Fruit fly (Drosophila melanogaster) whole organism, embryonic: ENCODE data around the gene CG31776.

ENCODE experiments used
- Abd-B ChIP-seq: fragments of 200-800 bp; sonication (Bioruptor generic); optimal IDR thresholded peaks from 2 replicates; lab custom pipeline; 2018; ENCODE audit warnings: missing biosample characterization, mild to moderate bottlenecking, missing genetic modification characterization, moderate library complexity
- BEAF-32 ChIP-seq: fragments of 200-800 bp; sonication (Bioruptor generic); optimal IDR thresholded peaks from 3 replicates; lab custom pipeline; 2017; ENCODE audit warnings: missing biosample characterization, missing genetic modification characterization, mild to moderate bottlenecking, moderate library complexity, missing genetic modification reagents
- CG10979 ChIP-seq: fragments of 200-800 bp; sonication (Bioruptor generic); optimal IDR thresholded peaks from 2 replicates; lab custom pipeline; 2018; ENCODE audit warnings: missing biosample characterization, mild to moderate bottlenecking, missing genetic modification characterization, moderate library complexity
- CG11093 ChIP-seq: fragments of 200-800 bp; sonication (Bioruptor generic); IDR thresholded peaks from 3 replicates; pipeline ENCODE4 v1.3.6; 2022; ENCODE audit warnings: missing biosample characterization, missing genetic modification characterization
- CG11723 ChIP-seq: fragments of 200-800 bp; sonication (Bioruptor generic); optimal IDR thresholded peaks from 2 replicates; lab custom pipeline; 2017; ENCODE audit warnings: missing biosample characterization, mild to moderate bottlenecking, missing genetic modification characterization
- CG12659 ChIP-seq: fragments of 200-800 bp; sonication (Bioruptor generic); optimal IDR thresholded peaks from 3 replicates; lab custom pipeline; 2017; ENCODE audit warnings: mild to moderate bottlenecking, missing biosample characterization, missing genetic modification reagents, missing genetic modification characterization
- CG12942 ChIP-seq: fragments of 200-800 bp; sonication (Bioruptor generic); optimal IDR thresholded peaks from 3 replicates; lab custom pipeline; 2016; ENCODE audit warnings: missing biosample characterization, missing genetic modification characterization
- CG13123 ChIP-seq: fragments of 200-800 bp; sonication (Bioruptor generic); optimal IDR thresholded peaks from 2 replicates; lab custom pipeline; 2016; ENCODE audit warnings: missing biosample characterization, missing genetic modification characterization
- CG15011 ChIP-seq: fragments of 200-800 bp; sonication (Bioruptor generic); optimal IDR thresholded peaks from 3 replicates; lab custom pipeline; 2018; ENCODE audit warnings: missing biosample characterization, mild to moderate bottlenecking, missing genetic modification characterization
- CG16815 ChIP-seq: fragments of 200-800 bp; sonication (Bioruptor generic); optimal IDR thresholded peaks from 3 replicates; lab custom pipeline; 2017; ENCODE audit warnings: missing biosample characterization, mild to moderate bottlenecking, missing genetic modification characterization
- CG17568 ChIP-seq: fragments of 200-800 bp; sonication (Bioruptor generic); optimal IDR thresholded peaks from 2 replicates; lab custom pipeline; 2018; ENCODE audit warnings: missing biosample characterization, mild to moderate bottlenecking, missing genetic modification characterization, moderate library complexity
- CG18599 ChIP-seq: fragments of 200-800 bp; sonication (Bioruptor generic); optimal IDR thresholded peaks from 3 replicates; lab custom pipeline; 2017; ENCODE audit warnings: missing biosample characterization, missing genetic modification characterization, mild to moderate bottlenecking, moderate library complexity, missing genetic modification reagents
- CG2120 ChIP-seq: fragments of 200-800 bp; sonication (Bioruptor generic); optimal IDR thresholded peaks from 3 replicates; lab custom pipeline; 2016; ENCODE audit warnings: missing biosample characterization, missing genetic modification characterization
- CG2875 ChIP-seq: fragments of 200-800 bp; sonication (Bioruptor generic); optimal IDR thresholded peaks from 2 replicates; lab custom pipeline; 2017; ENCODE audit warnings: missing biosample characterization, mild to moderate bottlenecking, missing genetic modification characterization, missing genetic modification reagents
- CG32532 ChIP-seq: fragments of 200-800 bp; sonication (Bioruptor generic); IDR thresholded peaks from 2 replicates; pipeline ENCODE4 v1.3.6; 2022; ENCODE audit warnings: missing biosample characterization, missing genetic modification characterization
- CG3281 ChIP-seq: fragments of 200-800 bp; sonication (Bioruptor generic); optimal IDR thresholded peaks from 3 replicates; lab custom pipeline; 2017; ENCODE audit warnings: missing biosample characterization, mild to moderate bottlenecking, missing genetic modification characterization
- CG33557 ChIP-seq: fragments of 200-800 bp; sonication (Bioruptor generic); optimal IDR thresholded peaks from 2 replicates; lab custom pipeline; 2019; ENCODE audit warnings: missing biosample characterization, mild to moderate bottlenecking, missing genetic modification characterization, moderate library complexity
- CG4360 ChIP-seq: fragments of 200-800 bp; sonication (Bioruptor generic); IDR thresholded peaks from 2 replicates; pipeline ENCODE4 v1.3.6; 2022; ENCODE audit warnings: missing biosample characterization, missing genetic modification characterization
- CG6813 ChIP-seq: fragments of 200-800 bp; sonication (Bioruptor generic); optimal IDR thresholded peaks from 2 replicates; lab custom pipeline; 2017; ENCODE audit warnings: missing biosample characterization, missing genetic modification characterization, mild to moderate bottlenecking, moderate library complexity, missing genetic modification reagents
- CG6854 ChIP-seq: fragments of 200-800 bp; sonication (Bioruptor generic); optimal IDR thresholded peaks from 3 replicates; lab custom pipeline; 2017; ENCODE audit warnings: missing biosample characterization, mild to moderate bottlenecking, missing genetic modification characterization
- CG8944 ChIP-seq: fragments of 200-800 bp; sonication (Bioruptor generic); optimal IDR thresholded peaks from 3 replicates; lab custom pipeline; 2016; ENCODE audit warnings: missing biosample characterization, missing genetic modification characterization
- CG9609 ChIP-seq: fragments of 200-800 bp; sonication (Bioruptor generic); optimal IDR thresholded peaks from 3 replicates; lab custom pipeline; 2016; ENCODE audit warnings: missing biosample characterization, missing genetic modification characterization
- CkIIα-i1 ChIP-seq: fragments of 200-800 bp; sonication (Bioruptor generic); IDR thresholded peaks from 2 replicates; pipeline ENCODE4 v1.3.6; 2022; ENCODE audit warnings: missing biosample characterization, missing genetic modification characterization
- D19A ChIP-seq: fragments of 200-800 bp; optimal IDR thresholded peaks from 3 replicates; lab custom pipeline; 2019; ENCODE audit warnings: missing biosample characterization, mild to moderate bottlenecking, missing genetic modification characterization, moderate library complexity
- Dip2 ChIP-seq: fragments of 200-800 bp; sonication (Bioruptor generic); IDR thresholded peaks from 2 replicates; pipeline ENCODE4 v1.3.6; 2022; ENCODE audit warnings: missing biosample characterization, missing genetic modification characterization
- Hmr ChIP-seq: fragments of 200-800 bp; sonication (Bioruptor generic); optimal IDR thresholded peaks from 3 replicates; lab custom pipeline; 2017; ENCODE audit warnings: mild to moderate bottlenecking, missing biosample characterization, missing genetic modification reagents, missing genetic modification characterization
- Optix ChIP-seq: fragments of 200-800 bp; sonication (Bioruptor generic); IDR thresholded peaks from 3 replicates; pipeline ENCODE4 v1.3.6; 2022; ENCODE audit warnings: missing biosample characterization, missing genetic modification characterization
- Pdp1 ChIP-seq, 2 experiments: fragments of 200-800 bp; sonication (Bioruptor generic); optimal IDR thresholded peaks; 3 replicates each; lab custom pipeline; 2016; ENCODE audit warnings: missing biosample characterization in 2 of 2, missing genetic modification characterization in 2 of 2, mild to moderate bottlenecking in 1 of 2, moderate library complexity in 1 of 2
- Ravus ChIP-seq: fragments of 200-800 bp; sonication (Bioruptor generic); IDR thresholded peaks from 2 replicates; pipeline ENCODE4 v1.3.6; 2022; ENCODE audit warnings: missing biosample characterization, missing genetic modification characterization
- Rx ChIP-seq: fragments of 200-800 bp; sonication (Bioruptor generic); IDR thresholded peaks from 2 replicates; pipeline ENCODE4 v1.3.6; 2022; ENCODE audit warnings: missing biosample characterization, missing genetic modification characterization
- Taf1 ChIP-seq: fragments of 200-800 bp; sonication (Bioruptor generic); IDR thresholded peaks from 2 replicates; pipeline ENCODE4 v1.3.6; 2022; ENCODE audit warnings: missing biosample characterization, missing genetic modification characterization
- bowl ChIP-seq: fragments of 200-800 bp; sonication (Bioruptor generic); IDR thresholded peaks from 2 replicates; pipeline ENCODE4 v1.3.6; 2022; ENCODE audit warnings: missing biosample characterization, missing genetic modification characterization
- btn ChIP-seq: fragments of 200-800 bp; sonication (Bioruptor generic); optimal IDR thresholded peaks from 2 replicates; lab custom pipeline; 2016; ENCODE audit warnings: missing biosample characterization, missing genetic modification characterization
- croc ChIP-seq: fragments of 200-800 bp; sonication (Bioruptor generic); conservative IDR thresholded peaks from 3 replicates; pipeline ENCODE4 v1.3.6; 2022; ENCODE audit warnings: missing biosample characterization, missing genetic modification characterization
- dmrt99B ChIP-seq: fragments of 200-800 bp; sonication (Bioruptor generic); optimal IDR thresholded peaks from 2 replicates; lab custom pipeline; 2018; ENCODE audit warnings: missing biosample characterization, mild to moderate bottlenecking, missing genetic modification characterization, moderate library complexity
- fd102C ChIP-seq: fragments of 200-800 bp; sonication (Bioruptor generic); optimal IDR thresholded peaks from 2 replicates; lab custom pipeline; 2018; ENCODE audit warnings: missing biosample characterization, mild to moderate bottlenecking, missing genetic modification characterization, moderate library complexity
- fru ChIP-seq: fragments of >200 bp; optimal IDR thresholded peaks from 2 replicates; lab custom pipeline; 2017
- gem ChIP-seq: fragments of 200-800 bp; sonication (Bioruptor generic); optimal IDR thresholded peaks from 2 replicates; lab custom pipeline; 2019; ENCODE audit warnings: missing biosample characterization, mild to moderate bottlenecking, missing genetic modification characterization, moderate library complexity
- hkb ChIP-seq, 2 experiments: fragments of 200-800 bp in 1 of 2; fragments of >200 bp in 1 of 2; sonication (Bioruptor generic) in 1 of 2; IDR thresholded peaks in 1 of 2; optimal IDR thresholded peaks in 1 of 2; 2 replicates each; pipeline versions ENCODE4 v1.3.6 to Lab custom; 2017 to 2022; ENCODE audit warnings: missing biosample characterization in 1 of 2, missing genetic modification characterization in 1 of 2
- pita ChIP-seq: fragments of 200-800 bp; sonication (Bioruptor generic); optimal IDR thresholded peaks from 2 replicates; lab custom pipeline; 2017; ENCODE audit warnings: missing biosample characterization, mild to moderate bottlenecking, missing genetic modification characterization
- pnt ChIP-seq: fragments of 200-800 bp; sonication (Bioruptor generic); optimal IDR thresholded peaks from 3 replicates; lab custom pipeline; 2016; ENCODE audit warnings: missing biosample characterization, missing genetic modification characterization
- run ChIP-seq: fragments of 200-800 bp; sonication (Bioruptor generic); optimal IDR thresholded peaks from 3 replicates; lab custom pipeline; 2018; ENCODE audit warnings: missing biosample characterization, mild to moderate bottlenecking, missing genetic modification characterization
- seq ChIP-seq: fragments of 200-800 bp; sonication (Bioruptor generic); IDR thresholded peaks from 2 replicates; pipeline ENCODE4 v1.3.6; 2022; ENCODE audit warnings: missing biosample characterization, missing genetic modification characterization
- slbo ChIP-seq: fragments of 200-800 bp; sonication (Bioruptor generic); IDR thresholded peaks from 2 replicates; pipeline ENCODE4 v1.3.6; 2022; ENCODE audit warnings: missing biosample characterization, missing genetic modification characterization
- sqz ChIP-seq: fragments of 200-800 bp; sonication (Bioruptor generic); optimal IDR thresholded peaks from 3 replicates; lab custom pipeline; 2018; ENCODE audit warnings: missing biosample characterization, mild to moderate bottlenecking, missing genetic modification characterization
- tap ChIP-seq: fragments of 200-800 bp; optimal IDR thresholded peaks from 3 replicates; lab custom pipeline; 2019; ENCODE audit warnings: missing biosample characterization, mild to moderate bottlenecking, missing genetic modification characterization, moderate library complexity
- toy ChIP-seq: fragments of 200-800 bp; sonication (Bioruptor generic); IDR thresholded peaks from 2 replicates; pipeline ENCODE4 v1.3.6; 2022; ENCODE audit warnings: missing biosample characterization, missing genetic modification characterization
- tup ChIP-seq: fragments of 200-800 bp; sonication (Bioruptor generic); optimal IDR thresholded peaks from 2 replicates; lab custom pipeline; 2016; ENCODE audit warnings: missing biosample characterization, mild to moderate bottlenecking, missing genetic modification characterization, moderate library complexity
- unpg ChIP-seq: fragments of 200-800 bp; sonication (Bioruptor generic); optimal IDR thresholded peaks from 3 replicates; lab custom pipeline; 2018; ENCODE audit warnings: missing biosample characterization, mild to moderate bottlenecking, missing genetic modification characterization, moderate library complexity

CG31776 gene

dm6 chr2L:3477057-3477755 is 7.2 kb downstream of the CG31776 start (continued):
- no peak for TF ChIP-seq unpg (GFP tag; lab: Kevin White, UChicago)
- TF ChIP-seq run (tag; lab: Kevin White, UChicago), result no peak
- no peak for TF ChIP-seq bowl (GFP tag; lab: Robert Waterston, UW)
- TF ChIP-seq CkIIα-i1 (GFP tag; lab: Robert Waterston, UW), result no peak
- TF ChIP-seq CG16815 (GFP tag; lab: Kevin White, UChicago), result peak; percentile 44
- no peak for TF ChIP-seq Ravus (GFP tag; lab: Robert Waterston, UW)
- peak; percentile 83 for TF ChIP-seq CG2120
- TF ChIP-seq Dip2 (GFP tag; lab: Robert Waterston, UW), result no peak
- TF ChIP-seq hkb (optimal IDR thresholded peaks at IDR 0.05; lab: Kevin White, UChicago), result no peak
- no peak for TF ChIP-seq hkb (GFP tag; IDR thresholded peaks at IDR 0.05; lab: Robert Waterston, UW)
- peak; percentile 15 for TF ChIP-seq CG18599 (GFP tag; lab: Kevin White, UChicago)
- no peak for TF ChIP-seq fru (lab: Kevin White, UChicago)
- TF ChIP-seq Pdp1 (GFP tag; optimal IDR thresholded peaks at IDR 0.05; lab: Kevin White, UChicago), result peak; percentile 43 to 47
- TF ChIP-seq toy (GFP tag; lab: Robert Waterston, UW), result no peak
- TF ChIP-seq pnt (GFP tag; lab: Kevin White, UChicago), result peak; percentile 5
- TF ChIP-seq CG10979 (tag; lab: Kevin White, UChicago), result peak; percentile 2
- peak; percentile 41 for TF ChIP-seq CG3281
- TF ChIP-seq CG9609, result peak; percentile 44
- TF ChIP-seq Taf1 (GFP tag; lab: Robert Waterston, UW), result no peak; the same call in 1 of the 2 replicates
- no peak for TF ChIP-seq Rx (GFP tag; lab: Robert Waterston, UW)
- TF ChIP-seq BEAF-32 (GFP tag; lab: Kevin White, UChicago), result peak; percentile 8
- TF ChIP-seq CG11093 (GFP tag; lab: Robert Waterston, UW), result no peak
- no peak for TF ChIP-seq CG4360 (GFP tag; lab: Robert Waterston, UW)
- no peak for TF ChIP-seq CG2875 (GFP tag; lab: Kevin White, UChicago)
- TF ChIP-seq Hmr, result peak; percentile 28
- no peak for TF ChIP-seq btn
- no peak for TF ChIP-seq pita
- TF ChIP-seq dmrt99B (tag; lab: Kevin White, UChicago), result peak; percentile 53
- TF ChIP-seq sqz (GFP tag; lab: Kevin White, UChicago), result no peak
- TF ChIP-seq CG15011 (GFP tag; lab: Kevin White, UChicago), result peak; percentile 11
- TF ChIP-seq D19A (tag; lab: Kevin White, UChicago), result peak; percentile 6
- peak; percentile 40 for TF ChIP-seq CG11723 (GFP tag; lab: Kevin White, UChicago)
- TF ChIP-seq croc, result no peak
- TF ChIP-seq Optix (GFP tag; lab: Robert Waterston, UW), result no peak
- no peak for TF ChIP-seq fd102C (GFP tag; lab: Kevin White, UChicago)
- TF ChIP-seq slbo (GFP tag; lab: Robert Waterston, UW), result peak; percentile 50; the same call in 1 of the 2 replicates
- TF ChIP-seq tap, result no peak
- no peak for TF ChIP-seq CG6813 (GFP tag; lab: Kevin White, UChicago)
- peak; percentile 47 for TF ChIP-seq CG12942
- TF ChIP-seq CG8944 (GFP tag; lab: Kevin White, UChicago), result peak; percentile 19
- no peak for TF ChIP-seq seq (GFP tag; lab: Robert Waterston, UW)
- TF ChIP-seq CG33557, result no peak
- TF ChIP-seq CG32532, result peak; percentile 59
- TF ChIP-seq gem (tag; lab: Kevin White, UChicago), result peak; percentile 64
- peak; percentile 15 for TF ChIP-seq Abd-B
- TF ChIP-seq tup (GFP tag; lab: Kevin White, UChicago), result no peak
- no peak for TF ChIP-seq CG6854 (GFP tag; lab: Kevin White, UChicago)
- TF ChIP-seq CG12659 (GFP tag; lab: Kevin White, UChicago), result peak; percentile 45
- TF ChIP-seq CG17568 (GFP tag; lab: Kevin White, UChicago), result no peak
- no peak for TF ChIP-seq CG13123 (GFP tag; lab: Kevin White, UChicago)
